Worm (Caenorhabditis elegans) whole organism, mixed stage, embryonic: ENCODE data around the gene duxl-1.
"Not testable (repeated sequence)": the region's sequence is repeated elsewhere in the genome, so short reads cannot be mapped to it uniquely, and the experiment has no call there.

ENCODE experiments used
- M03D4.4 ChIP-seq: sonication (generic microtip); optimal IDR thresholded peaks from 2 replicates; lab custom pipeline; 2017; ENCODE audit warnings: mild to moderate bottlenecking, missing genetic modification characterization, missing compliant biosample characterization
- bed-3 ChIP-seq: fragments of 200-800 bp; sonication (Bioruptor generic); optimal IDR thresholded peaks from 3 replicates; lab custom pipeline; 2018; ENCODE audit warnings: mild to moderate bottlenecking, missing genetic modification characterization, moderate library complexity, missing compliant biosample characterization
- ceh-39 ChIP-seq: fragments of 150-350 bp; optimal IDR thresholded peaks from 2 replicates; lab custom pipeline; 2014; ENCODE audit warnings: missing biosample characterization, missing genetic modification characterization
- ceh-83 ChIP-seq: fragments of 200-800 bp; sonication (Bioruptor generic); optimal IDR thresholded peaks from 2 replicates; lab custom pipeline; 2018; ENCODE audit warnings: mild to moderate bottlenecking, missing genetic modification characterization, missing compliant biosample characterization
- ces-1 ChIP-seq: fragments of 150-350 bp; optimal IDR thresholded peaks from 2 replicates; lab custom pipeline; 2014; ENCODE audit warnings: missing biosample characterization, missing genetic modification reagents, missing genetic modification characterization
- cnd-1 ChIP-seq: fragments of 200-800 bp; sonication (Bioruptor generic); optimal IDR thresholded peaks from 2 replicates; lab custom pipeline; 2018; ENCODE audit warnings: mild to moderate bottlenecking, missing genetic modification characterization, missing compliant biosample characterization
- elt-1 ChIP-seq: sonication (generic microtip); optimal IDR thresholded peaks from 2 replicates; lab custom pipeline; 2017; ENCODE audit warnings: missing genetic modification characterization, mild to moderate bottlenecking, missing compliant biosample characterization, antibody characterized with exemption, moderate library complexity, borderline replicate concordance; ENCODE audit not compliant: insufficient read depth
- elt-3 ChIP-seq: fragments of 150-350 bp; optimal IDR thresholded peaks from 2 replicates; lab custom pipeline; 2014; ENCODE audit warnings: missing biosample characterization, missing genetic modification characterization
- flh-1 ChIP-seq: fragments of 200-800 bp; sonication (Bioruptor generic); optimal IDR thresholded peaks from 2 replicates; lab custom pipeline; 2018; ENCODE audit warnings: mild to moderate bottlenecking, missing genetic modification characterization, moderate library complexity, missing compliant biosample characterization
- ham-2 ChIP-seq: fragments of 200-800 bp; sonication (Bioruptor generic); optimal IDR thresholded peaks from 2 replicates; lab custom pipeline; 2018; ENCODE audit warnings: mild to moderate bottlenecking, missing genetic modification characterization, missing compliant biosample characterization
- hlh-1 ChIP-seq: fragments of 150-350 bp; optimal IDR thresholded peaks from 2 replicates; lab custom pipeline; 2014; ENCODE audit warnings: missing biosample characterization, missing genetic modification reagents, missing genetic modification characterization
- mab-5 ChIP-seq: fragments of 150-350 bp; optimal IDR thresholded peaks from 2 replicates; lab custom pipeline; 2014; ENCODE audit warnings: missing biosample characterization, missing genetic modification characterization
- mep-1 ChIP-seq: fragments of 150-350 bp; optimal IDR thresholded peaks from 2 replicates; lab custom pipeline; 2017; ENCODE audit warnings: missing biosample characterization, missing genetic modification reagents, missing genetic modification characterization, inconsistent platforms
- mls-2 ChIP-seq: sonication (generic microtip); optimal IDR thresholded peaks from 2 replicates; lab custom pipeline; 2016; ENCODE audit warnings: mild to moderate bottlenecking, missing genetic modification characterization, moderate library complexity, missing compliant biosample characterization
- nhr-2 ChIP-seq: fragments of 150-350 bp; optimal IDR thresholded peaks from 2 replicates; lab custom pipeline; 2014; ENCODE audit warnings: missing biosample characterization, missing genetic modification characterization
- nhr-237 ChIP-seq: fragments of 150-350 bp; optimal IDR thresholded peaks from 2 replicates; lab custom pipeline; 2014; ENCODE audit warnings: missing biosample characterization, missing genetic modification characterization
- nhr-76 ChIP-seq: sonication (generic microtip); optimal IDR thresholded peaks from 2 replicates; lab custom pipeline; 2017; ENCODE audit warnings: missing biosample characterization, missing genetic modification characterization
- sem-2 ChIP-seq: fragments of 200-800 bp; sonication (Bioruptor generic); optimal IDR thresholded peaks from 2 replicates; lab custom pipeline; 2018; ENCODE audit warnings: mild to moderate bottlenecking, missing genetic modification characterization, missing compliant biosample characterization
- snpc-4 ChIP-seq: fragments of 150-350 bp; optimal IDR thresholded peaks from 2 replicates; lab custom pipeline; 2014; ENCODE audit warnings: missing biosample characterization, missing genetic modification characterization
- sptf-1 ChIP-seq: sonication (generic microtip); optimal IDR thresholded peaks from 2 replicates; lab custom pipeline; 2017; ENCODE audit warnings: mild to moderate bottlenecking, missing genetic modification characterization, moderate library complexity, missing compliant biosample characterization
- tbx-8 ChIP-seq: fragments of 200-800 bp; sonication (Bioruptor generic); optimal IDR thresholded peaks from 2 replicates; lab custom pipeline; 2018; ENCODE audit warnings: mild to moderate bottlenecking, missing genetic modification characterization, moderate library complexity, missing compliant biosample characterization
- unc-120 ChIP-seq: sonication (generic microtip); optimal IDR thresholded peaks from 2 replicates; lab custom pipeline; 2017; ENCODE audit warnings: missing genetic modification characterization, missing compliant biosample characterization; ENCODE audit not compliant: poor library complexity, severe bottlenecking
- unc-39 ChIP-seq: fragments of 150-350 bp; optimal IDR thresholded peaks from 2 replicates; lab custom pipeline; 2014; ENCODE audit warnings: missing biosample characterization, missing genetic modification characterization
- unc-62 ChIP-seq: fragments of 150-350 bp; optimal IDR thresholded peaks from 2 replicates; lab custom pipeline; 2014; ENCODE audit warnings: missing biosample characterization, missing genetic modification reagents, missing genetic modification characterization
- zip-8 ChIP-seq: fragments of 150-350 bp; optimal IDR thresholded peaks from 2 replicates; lab custom pipeline; 2014; ENCODE audit warnings: missing biosample characterization, missing genetic modification characterization
- ztf-11 ChIP-seq: fragments of 150-350 bp; optimal IDR thresholded peaks from 2 replicates; lab custom pipeline; 2014; ENCODE audit warnings: missing biosample characterization, missing genetic modification characterization

Gene duxl-1

ce11 chrII:1625666-1626065, 37.8 kb upstream of the duxl-1 start, which contains the start of gene C08E3.14:
Gene C08E3.14, plus strand, starts transcription at chrII:1625966.
- TF ChIP-seq snpc-4 (tag; lab: Kevin White, UChicago) (no peak), unc-120 (tag; lab: Kevin White, UChicago) (no peak), ztf-11 (tag; lab: Kevin White, UChicago) (no peak), hlh-1 (tag; lab: Kevin White, UChicago) (no peak), zip-8 (tag; lab: Kevin White, UChicago) (no peak)

- TF ChIP-seq unc-39 (tag; lab: Kevin White, UChicago); ceh-83 (GFP tag; lab: Kevin White, UChicago); nhr-2 (tag; lab: Kevin White, UChicago): not testable (repeated sequence)
These were observed 35.7 kb upstream of the duxl-1 start, which contains the start of gene C08E3.15 for ce11 chrII:1627783-1628182. Gene C08E3.15, minus strand, starts transcription at chrII:1627883.

ce11 chrII:1632216-1632615, 31.3 kb upstream of the duxl-1 start, which contains the start of gene C08E3.13:
Gene C08E3.13, minus strand, starts transcription at chrII:1632316.
- TF ChIP-seq mep-1 (tag; lab: Kevin White, UChicago); sem-2 (GFP tag; lab: Kevin White, UChicago); M03D4.4 (tag; lab: Kevin White, UChicago): not testable (repeated sequence)

- TF ChIP-seq cnd-1 (tag; lab: Kevin White, UChicago); tbx-8 (GFP tag; lab: Kevin White, UChicago); ham-2 (GFP tag; lab: Kevin White, UChicago): not testable (repeated sequence)
These were observed 30.0 kb upstream of the duxl-1 start, which contains the start of gene C08E3.1 for ce11 chrII:1633490-1633889. Gene C08E3.1, plus strand, starts transcription at chrII:1633790.

ce11 chrII:1635969-1636368, 27.5 kb upstream of the duxl-1 start:
- TF ChIP-seq ces-1 (GFP tag; lab: Kevin White, UChicago) (no peak), unc-62 (GFP tag; lab: Kevin White, UChicago) (no peak), nhr-237 (tag; lab: Kevin White, UChicago) (no peak), bed-3 (GFP tag; lab: Kevin White, UChicago) (no peak)

- TF ChIP-seq nhr-237, mep-1, nhr-2 (tag; lab: Kevin White, UChicago): not testable (repeated sequence)
These were observed 27.1 kb upstream of the duxl-1 start, which contains the start of gene srg-20 for ce11 chrII:1636392-1636791. Gene srg-20, plus strand, starts transcription at chrII:1636692.

ce11 chrII:1640496-1640895, 23.0 kb upstream of the duxl-1 start, which contains the start of gene srh-72:
Gene srh-72, minus strand, starts transcription at chrII:1640596.
- TF ChIP-seq ceh-83 (GFP tag; lab: Kevin White, UChicago) (no peak), nhr-76 (tag; lab: Kevin White, UChicago) (no peak), ham-2 (GFP tag; lab: Kevin White, UChicago) (no peak), ceh-39 (tag; lab: Kevin White, UChicago) (no peak)
- TF ChIP-seq, all 35 proteins: peak for 0

ce11 chrII:1644777-1645348, 18.6 kb upstream of the duxl-1 start, which contains the start of gene ZC204.6:
Gene ZC204.6, minus strand, starts transcription at chrII:1644827.
- TF ChIP-seq nhr-76 (tag; lab: Kevin White, UChicago), result no peak
- TF ChIP-seq ceh-39 (tag; lab: Kevin White, UChicago), result no peak
- TF ChIP-seq M03D4.4 (tag; lab: Kevin White, UChicago), result no peak
- TF ChIP-seq flh-1 (GFP tag; lab: Kevin White, UChicago), result no peak
- no peak for TF ChIP-seq snpc-4 (tag; lab: Kevin White, UChicago)
- TF ChIP-seq sem-2 (GFP tag; lab: Kevin White, UChicago), result no peak
- no peak for TF ChIP-seq ces-1 (GFP tag; lab: Kevin White, UChicago)
- no peak for TF ChIP-seq nhr-2 (tag; lab: Kevin White, UChicago)
- no peak for TF ChIP-seq mls-2 (tag; lab: Kevin White, UChicago)
- no peak for TF ChIP-seq elt-1 (tag; lab: Kevin White, UChicago)
- no peak for TF ChIP-seq zip-8 (tag; lab: Kevin White, UChicago)
- no peak for TF ChIP-seq unc-39 (tag; lab: Kevin White, UChicago)
- no peak for TF ChIP-seq mep-1 (tag; lab: Kevin White, UChicago)
- no peak for TF ChIP-seq bed-3 (GFP tag; lab: Kevin White, UChicago)
- TF ChIP-seq sptf-1 (tag; lab: Kevin White, UChicago), result no peak
- TF ChIP-seq mab-5 (tag; lab: Kevin White, UChicago), result no peak
- TF ChIP-seq elt-3 (tag; lab: Kevin White, UChicago), result no peak
